Fruit fly (Drosophila melanogaster): ENCODE results near the gene CG32071.

DNA sequence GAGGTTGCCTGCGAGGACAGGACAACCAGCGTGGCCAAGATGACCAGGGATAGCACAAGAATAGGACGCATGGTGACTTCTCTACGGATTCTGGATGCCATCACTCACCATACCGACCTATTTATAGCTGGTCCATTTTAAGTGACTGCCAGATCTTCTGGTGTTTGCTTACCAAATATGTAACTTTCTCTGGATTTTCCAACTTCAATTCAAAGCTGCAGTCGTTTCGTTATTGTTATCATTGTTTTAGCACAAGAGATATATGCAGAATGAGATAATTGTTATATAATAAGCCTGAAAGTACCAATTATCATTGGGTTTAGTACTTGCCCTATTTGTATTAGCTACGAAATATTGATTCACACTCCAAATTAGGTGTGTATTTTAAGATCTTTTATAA, at the start of gene CG32071:
- TF ChIP-seq ovo (GFP tag; optimal IDR thresholded peaks at IDR 0.05) (no peak), kay (GFP tag; ENCODE audit: borderline replicate concordance) (no peak), CG14711 (tag; optimal IDR thresholded peaks at IDR 0.05) (no peak), Clk (GFP tag; optimal IDR thresholded peaks at IDR 0.05) (no peak), pad (GFP tag; optimal IDR thresholded peaks at IDR 0.05) (no peak)

Data from whole organism, adult.